Fruit fly (Drosophila melanogaster): ENCODE measurements around the gene Tbcd.

Gene Tbcd

dm6 chr2L:2147208-2147607 is at the start of gene Tbcd, which contains the start of gene CG11723:
Tbcd (plus strand) TSS chr2L:2147518.
CG11723 (minus strand) TSS chr2L:2147275.
- no peak for TF ChIP-seq CG8478 (optimal IDR thresholded peaks at IDR 0.05)
- TF ChIP-seq CTCF (optimal IDR thresholded peaks at IDR 0.05) = no peak

- no peak for TF ChIP-seq CTCF (optimal IDR thresholded peaks at IDR 0.05)
Measured at dm6 chr2L:2109746-2110145, 37.6 kb upstream of the Tbcd start, which contains the start of gene dpr3. dpr3 (minus strand) TSS chr2L:2109878.

DNA sequence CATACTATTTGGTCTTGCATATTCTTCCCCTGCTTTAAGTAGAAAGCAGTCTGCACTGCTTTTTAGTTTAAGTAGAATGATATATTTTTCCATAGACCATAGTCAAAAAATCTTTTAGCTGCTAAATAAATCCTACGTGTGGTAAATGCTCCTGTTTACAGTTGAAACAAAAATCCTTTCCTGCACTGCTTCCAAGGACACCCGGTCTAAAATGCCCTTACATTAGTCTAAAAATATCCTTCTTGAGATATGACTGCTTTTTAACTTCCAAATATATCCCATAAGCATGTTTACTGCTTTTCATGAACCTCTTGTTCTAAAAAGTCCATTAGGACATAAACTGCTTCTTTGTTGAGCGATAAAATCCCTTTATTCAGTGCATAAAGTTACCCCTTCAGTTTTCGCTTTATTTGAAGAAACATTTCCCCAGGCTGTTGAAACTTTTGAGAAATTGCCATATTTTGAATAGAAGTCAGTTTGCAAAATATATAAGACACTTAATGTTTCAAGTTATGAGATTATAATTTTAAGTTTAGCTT is 36.9 kb upstream of the Tbcd start:
- no peak for TF ChIP-seq CG8478 (optimal IDR thresholded peaks at IDR 0.05)
- peak; percentile 44 to 56 for TF ChIP-seq CTCF (optimal IDR thresholded peaks at IDR 0.05)

- TF ChIP-seq CG8478 (optimal IDR thresholded peaks at IDR 0.05) (no peak), CTCF (optimal IDR thresholded peaks at IDR 0.05) (no peak)
Measured at dm6 chr2L:2129137-2129536, 18.2 kb upstream of the Tbcd start, which contains the start of gene CG4259. CG4259 (minus strand) TSS chr2L:2129237.

dm6 chr2L:2130157-2130987 is 16.9 kb upstream of the Tbcd start, which contains the start of gene Glyp:
Glyp (plus strand) TSS chr2L:2130813.
- TF ChIP-seq CG8478 (optimal IDR thresholded peaks at IDR 0.05) = no peak
- peak; percentile 68 to 70 for TF ChIP-seq CTCF (optimal IDR thresholded peaks at IDR 0.05)

- TF ChIP-seq CTCF (optimal IDR thresholded peaks at IDR 0.05) (no peak), CG8478 (optimal IDR thresholded peaks at IDR 0.05) (no peak)
Measured at dm6 chr2L:2131449-2132109, 15.7 kb upstream of the Tbcd start.

- TF ChIP-seq CG8478 (optimal IDR thresholded peaks at IDR 0.05) (no peak), CTCF (optimal IDR thresholded peaks at IDR 0.05) (no peak)
Measured at dm6 chr2L:2132215-2132614, 15.1 kb upstream of the Tbcd start.

DNA sequence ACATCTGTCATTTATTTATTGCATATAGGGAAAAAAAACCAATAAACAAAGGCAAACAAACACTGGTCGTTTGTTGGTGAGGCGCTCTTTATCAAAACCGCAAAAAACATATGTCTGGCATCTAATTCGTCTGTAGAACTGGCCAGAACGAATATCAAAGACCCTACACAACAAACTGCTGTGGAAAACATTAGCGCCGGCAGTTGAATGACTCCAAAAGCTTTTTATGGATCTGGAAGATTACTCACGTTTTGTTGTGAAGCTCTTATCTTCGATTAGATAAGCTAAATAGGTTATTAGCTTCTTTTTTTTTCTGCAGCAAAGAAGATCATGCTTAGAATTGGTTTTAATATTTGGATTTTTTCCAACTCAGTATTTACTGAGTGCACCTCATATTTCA is 14.3 kb upstream of the Tbcd start:
- TF ChIP-seq CG8478 (optimal IDR thresholded peaks at IDR 0.05) (no peak), CTCF (optimal IDR thresholded peaks at IDR 0.05) (no peak)

DNA sequence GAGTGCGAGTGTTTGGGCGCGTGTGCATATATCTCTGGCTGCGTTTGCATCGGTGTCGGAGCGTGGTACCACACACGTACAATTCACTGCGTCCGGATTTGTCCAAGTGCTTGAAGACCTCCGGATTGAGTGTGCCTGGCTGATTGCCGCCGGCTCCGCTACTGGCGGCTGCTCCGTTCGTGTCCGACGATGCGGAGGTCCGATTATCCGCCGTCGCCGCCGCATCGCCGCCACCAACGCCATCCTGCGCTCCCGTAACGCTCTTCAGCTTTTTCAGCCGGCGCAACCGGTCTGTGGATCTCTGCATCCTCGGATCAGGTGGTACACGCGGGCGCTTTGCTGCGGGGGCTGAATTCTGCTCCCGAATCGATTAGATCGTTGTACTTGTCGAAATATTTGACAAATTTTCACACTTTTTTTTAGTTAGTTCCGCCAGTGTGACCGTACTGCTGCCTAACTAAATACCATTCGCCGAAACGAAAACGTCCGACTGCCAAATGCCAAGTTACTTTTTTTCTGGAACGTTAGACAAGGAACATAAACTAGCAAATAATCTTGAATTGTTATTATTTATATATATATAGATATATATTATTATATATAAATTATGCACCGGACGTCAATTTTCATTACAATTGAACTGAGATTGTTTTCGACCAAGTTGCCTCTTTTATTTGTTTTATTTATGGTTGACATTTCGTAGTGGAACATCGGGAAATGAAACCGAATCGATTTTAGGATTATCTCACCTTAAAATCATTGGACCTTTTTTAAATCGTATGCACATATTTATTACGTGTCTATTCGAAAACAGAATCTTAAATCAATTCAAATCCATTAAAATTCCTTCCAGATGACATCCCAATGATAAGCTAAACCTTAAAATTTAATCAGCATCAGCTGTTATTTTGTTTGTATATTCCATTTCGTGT is 2.3 kb upstream of the Tbcd start, which contains the start of gene tho2:
TSS of gene tho2 (minus strand) at position 463 of the 932 bp plus-strand sequence.
- TF ChIP-seq CG8478 (optimal IDR thresholded peaks at IDR 0.05) = no peak
- TF ChIP-seq CTCF (optimal IDR thresholded peaks at IDR 0.05) = no peak

- TF ChIP-seq CTCF (optimal IDR thresholded peaks at IDR 0.05) = peak in 1 of 2 experiments; percentile 19
- no peak for TF ChIP-seq CG8478 (optimal IDR thresholded peaks at IDR 0.05)
Measured at dm6 chr2L:2151544-2152290, 4.4 kb downstream of the Tbcd start, which contains the start of gene AIF. AIF (plus strand) TSS chr2L:2151754.

DNA sequence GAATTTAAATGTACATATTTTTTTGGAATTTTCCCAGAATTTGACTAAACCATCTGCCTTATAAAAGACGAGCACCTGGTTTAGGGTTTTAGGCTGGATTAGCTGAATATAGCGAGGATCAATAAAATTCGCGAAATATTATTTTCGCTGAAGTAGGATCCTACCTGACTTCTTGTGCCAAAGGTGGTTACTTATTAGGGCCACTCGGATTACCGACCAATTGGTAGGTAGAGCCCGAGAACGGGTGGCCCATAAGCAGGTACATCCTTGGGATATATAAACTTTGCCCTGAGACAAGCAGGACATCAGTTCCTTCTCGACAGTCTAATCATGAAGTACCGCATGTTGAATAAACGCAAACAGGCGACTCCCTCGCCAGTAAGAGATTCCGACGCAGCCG is 8.1 kb downstream of the Tbcd start, which contains the start of gene CG15382:
TSS of gene CG15382 (plus strand) at position 301 of the 400 bp plus-strand sequence.
- no peak for TF ChIP-seq CG8478 (optimal IDR thresholded peaks at IDR 0.05)
- TF ChIP-seq CTCF (optimal IDR thresholded peaks at IDR 0.05) = no peak

- no peak for TF ChIP-seq CTCF (optimal IDR thresholded peaks at IDR 0.05)
Measured at dm6 chr2L:2161244-2162243, 14.2 kb downstream of the Tbcd start.

DNA sequence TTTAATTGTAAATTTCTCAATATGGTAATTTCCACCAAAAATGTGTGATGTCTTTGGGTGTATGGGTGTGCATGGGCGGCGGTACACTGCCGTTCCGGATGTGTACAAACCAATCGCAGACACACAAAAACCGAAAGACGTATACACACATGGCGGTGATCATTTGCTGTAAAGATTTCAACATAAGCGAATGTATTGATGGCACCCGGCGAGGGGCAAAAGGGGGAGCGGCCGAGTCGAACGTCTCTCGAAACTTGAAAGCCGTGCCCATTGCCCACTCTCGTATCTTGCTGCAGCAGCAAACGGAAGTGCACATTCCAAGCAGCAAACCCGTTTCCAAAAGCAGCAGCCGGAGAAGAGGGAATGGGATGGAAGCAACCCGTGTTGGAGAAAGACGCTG is 15.0 kb downstream of the Tbcd start:
- TF ChIP-seq CG8478 (optimal IDR thresholded peaks at IDR 0.05) = no peak
- no peak for TF ChIP-seq CTCF (optimal IDR thresholded peaks at IDR 0.05)
